Fruit fly (Drosophila melanogaster) whole organism, embryonic: ENCODE data around the gene Sik2.
A peak's percentile ranks its signal among the peaks of the same experiment; 100 is the strongest.

Source experiments
- Bdp1 ChIP-seq: fragments of 200-800 bp; sonication (Bioruptor generic); optimal IDR thresholded peaks from 3 replicates; lab custom pipeline; 2016; ENCODE audit warnings: missing biosample characterization, missing genetic modification characterization
- Blimp-1 ChIP-seq: fragments of 200-800 bp; sonication (Bioruptor generic); optimal IDR thresholded peaks from 3 replicates; lab custom pipeline; 2018; ENCODE audit warnings: missing biosample characterization, missing genetic modification characterization, mild to moderate bottlenecking, moderate library complexity, missing genetic modification reagents
- Bteb2 ChIP-seq: fragments of 200-800 bp; sonication (Bioruptor generic); optimal IDR thresholded peaks from 2 replicates; lab custom pipeline; 2016; ENCODE audit warnings: missing biosample characterization, missing genetic modification characterization
- CG12744 ChIP-seq: fragments of 200-800 bp; sonication (Bioruptor generic); optimal IDR thresholded peaks from 2 replicates; lab custom pipeline; 2016; ENCODE audit warnings: missing biosample characterization, missing genetic modification characterization
- CG13775 ChIP-seq: fragments of 200-800 bp; sonication (Bioruptor generic); optimal IDR thresholded peaks from 3 replicates; lab custom pipeline; 2017; ENCODE audit warnings: missing biosample characterization, mild to moderate bottlenecking, missing genetic modification characterization
- CG14014 ChIP-seq: fragments of 200-800 bp; sonication (Bioruptor generic); IDR thresholded peaks from 2 replicates; pipeline ENCODE4 v1.3.6; 2022; ENCODE audit warnings: missing biosample characterization, missing genetic modification characterization
- CG14860 ChIP-seq: fragments of 200-800 bp; sonication (Bioruptor generic); IDR thresholded peaks from 3 replicates; pipeline ENCODE4 v1.3.6; 2022; ENCODE audit warnings: missing biosample characterization, missing genetic modification characterization; ENCODE audit not compliant: partially characterized antibody
- CG1529 ChIP-seq: fragments of 200-800 bp; sonication (Bioruptor generic); optimal IDR thresholded peaks from 3 replicates; lab custom pipeline; 2018; ENCODE audit warnings: missing biosample characterization, missing genetic modification characterization
- CG16779 ChIP-seq: fragments of 200-800 bp; sonication (Bioruptor generic); IDR thresholded peaks from 2 replicates; pipeline ENCODE4 v1.3.6; 2022; ENCODE audit warnings: missing biosample characterization, missing genetic modification characterization
- CG16813 ChIP-seq: fragments of 200-800 bp; sonication (Bioruptor generic); IDR thresholded peaks from 3 replicates; pipeline ENCODE4 v1.3.6; 2022; ENCODE audit warnings: missing biosample characterization, missing genetic modification characterization; ENCODE audit not compliant: partially characterized antibody
- CG2202 ChIP-seq: fragments of 200-800 bp; sonication (Bioruptor generic); optimal IDR thresholded peaks from 2 replicates; lab custom pipeline; 2018; ENCODE audit warnings: missing biosample characterization, mild to moderate bottlenecking, missing genetic modification characterization
- CG3065 ChIP-seq: fragments of 200-800 bp; sonication (Bioruptor generic); optimal IDR thresholded peaks from 2 replicates; lab custom pipeline; 2016; ENCODE audit warnings: missing biosample characterization, missing genetic modification characterization
- CG31224 ChIP-seq: fragments of 200-800 bp; sonication (Bioruptor generic); IDR thresholded peaks from 2 replicates; pipeline ENCODE4 v1.3.6; 2022; ENCODE audit warnings: missing biosample characterization, missing genetic modification characterization
- CG31365 ChIP-seq: fragments of 200-800 bp; sonication (Bioruptor generic); optimal IDR thresholded peaks from 2 replicates; lab custom pipeline; 2018; ENCODE audit warnings: missing biosample characterization, mild to moderate bottlenecking, missing genetic modification characterization
- CG32767 ChIP-seq: fragments of 200-800 bp; sonication (Bioruptor generic); IDR thresholded peaks from 2 replicates; pipeline ENCODE4 v1.3.6; 2022; ENCODE audit warnings: missing biosample characterization, missing genetic modification characterization
- CG3281 ChIP-seq: fragments of 200-800 bp; sonication (Bioruptor generic); optimal IDR thresholded peaks from 3 replicates; lab custom pipeline; 2017; ENCODE audit warnings: missing biosample characterization, mild to moderate bottlenecking, missing genetic modification characterization
- CG7372 ChIP-seq: fragments of 200-800 bp; sonication (Bioruptor generic); IDR thresholded peaks from 2 replicates; pipeline ENCODE4 v1.3.6; 2022; ENCODE audit warnings: missing biosample characterization, missing genetic modification characterization
- CG8765 ChIP-seq: fragments of 200-800 bp; sonication (Bioruptor generic); IDR thresholded peaks from 2 replicates; pipeline ENCODE4 v1.3.6; 2022; ENCODE audit warnings: missing biosample characterization, missing genetic modification characterization
- Camta ChIP-seq: fragments of 200-800 bp; sonication (Bioruptor generic); optimal IDR thresholded peaks from 2 replicates; lab custom pipeline; 2016; ENCODE audit warnings: missing biosample characterization, missing genetic modification characterization
- Doc3 ChIP-seq: fragments of 200-800 bp; sonication (Bioruptor generic); IDR thresholded peaks from 3 replicates; pipeline ENCODE4 v1.3.6; 2022; ENCODE audit warnings: missing biosample characterization, missing genetic modification characterization; ENCODE audit not compliant: partially characterized antibody
- Eip74EF ChIP-seq, 2 experiments: fragments of 200-800 bp in 1 of 2; fragments of >200 bp in 1 of 2; sonication (Bioruptor generic) in 1 of 2; optimal IDR thresholded peaks; 2 replicates each; lab custom pipeline; 2017 to 2019; ENCODE audit warnings: missing biosample characterization in 2 of 2, missing genetic modification characterization in 2 of 2, mild to moderate bottlenecking in 1 of 2, moderate library complexity in 1 of 2
- Fer2 ChIP-seq: fragments of 200-800 bp; sonication (Bioruptor generic); optimal IDR thresholded peaks from 2 replicates; lab custom pipeline; 2018; ENCODE audit warnings: missing biosample characterization, mild to moderate bottlenecking, missing genetic modification characterization, moderate library complexity
- H2.0 ChIP-seq: fragments of 200-800 bp; sonication (Bioruptor generic); IDR thresholded peaks from 2 replicates; pipeline ENCODE4 v1.3.6; 2022; ENCODE audit warnings: missing biosample characterization, missing genetic modification characterization
- Hr51 ChIP-seq, 2 experiments: fragments of 200-800 bp; sonication (Bioruptor generic); optimal IDR thresholded peaks; 2 replicates in 1 of 2; 3 replicates in 1 of 2; lab custom pipeline; 2016 to 2018; ENCODE audit warnings: missing biosample characterization in 2 of 2, missing genetic modification characterization in 2 of 2, mild to moderate bottlenecking in 1 of 2, moderate library complexity in 1 of 2
- Side ChIP-seq: fragments of 200-800 bp; sonication (Bioruptor generic); optimal IDR thresholded peaks from 2 replicates; lab custom pipeline; 2016; ENCODE audit warnings: missing biosample characterization, missing genetic modification characterization
- TFAM ChIP-seq: fragments of 200-800 bp; sonication (Bioruptor generic); optimal IDR thresholded peaks from 2 replicates; lab custom pipeline; 2017; ENCODE audit warnings: missing biosample characterization, missing genetic modification characterization, inconsistent platforms
- ap ChIP-seq: fragments of 200-800 bp; sonication (Bioruptor generic); IDR thresholded peaks from 2 replicates; pipeline ENCODE4 v1.3.6; 2022; ENCODE audit warnings: missing biosample characterization, missing genetic modification characterization
- ara ChIP-seq: fragments of 200-800 bp; sonication (Bioruptor generic); IDR thresholded peaks from 2 replicates; pipeline ENCODE4 v1.3.6; 2022; ENCODE audit warnings: missing biosample characterization, missing genetic modification characterization
- br ChIP-seq: fragments of >200 bp; optimal IDR thresholded peaks from 2 replicates; lab custom pipeline; 2017
- btn ChIP-seq: fragments of 200-800 bp; sonication (Bioruptor generic); optimal IDR thresholded peaks from 2 replicates; lab custom pipeline; 2016; ENCODE audit warnings: missing biosample characterization, missing genetic modification characterization
- cad ChIP-seq: fragments of >200 bp; optimal IDR thresholded peaks from 2 replicates; lab custom pipeline; 2017; ENCODE audit warnings: missing biosample characterization, missing genetic modification characterization
- cas ChIP-seq: fragments of 200-800 bp; sonication (Bioruptor generic); IDR thresholded peaks from 2 replicates; pipeline ENCODE4 v1.3.6; 2022; ENCODE audit warnings: missing biosample characterization, missing genetic modification characterization
- cato ChIP-seq: fragments of 200-800 bp; sonication (Bioruptor generic); optimal IDR thresholded peaks from 2 replicates; lab custom pipeline; 2016; ENCODE audit warnings: missing biosample characterization, missing genetic modification characterization, borderline replicate concordance
- chn ChIP-seq: fragments of 200-800 bp; sonication (Bioruptor generic); optimal IDR thresholded peaks from 2 replicates; lab custom pipeline; 2016; ENCODE audit warnings: missing biosample characterization, missing genetic modification characterization
- fd102C ChIP-seq: fragments of 200-800 bp; sonication (Bioruptor generic); optimal IDR thresholded peaks from 2 replicates; lab custom pipeline; 2018; ENCODE audit warnings: missing biosample characterization, mild to moderate bottlenecking, missing genetic modification characterization, moderate library complexity
- fu2 ChIP-seq: fragments of 200-800 bp; sonication (Bioruptor generic); optimal IDR thresholded peaks from 2 replicates; lab custom pipeline; 2016; ENCODE audit warnings: missing biosample characterization, missing genetic modification characterization
- grau ChIP-seq: fragments of 200-800 bp; optimal IDR thresholded peaks from 3 replicates; lab custom pipeline; 2019; ENCODE audit warnings: missing biosample characterization, mild to moderate bottlenecking, missing genetic modification characterization, moderate library complexity
- hb ChIP-seq: fragments of 200-800 bp; sonication (Bioruptor generic); IDR thresholded peaks from 3 replicates; pipeline ENCODE4 v1.3.6; 2022; ENCODE audit warnings: missing biosample characterization, missing genetic modification characterization; ENCODE audit not compliant: partially characterized antibody
- insv ChIP-seq, 2 experiments: fragments of 200-800 bp; sonication (Bioruptor generic); optimal IDR thresholded peaks; 3 replicates each; lab custom pipeline; 2016 to 2018; ENCODE audit warnings: missing biosample characterization in 2 of 2, missing genetic modification characterization in 2 of 2
- jigr1 ChIP-seq: fragments of 200-800 bp; sonication (Bioruptor generic); IDR thresholded peaks from 3 replicates; pipeline ENCODE4 v1.3.6; 2022; ENCODE audit warnings: missing biosample characterization, missing genetic modification characterization
- kay ChIP-seq: fragments of 200-800 bp; sonication (Bioruptor generic); optimal IDR thresholded peaks from 2 replicates; lab custom pipeline; 2016; ENCODE audit warnings: missing biosample characterization, missing genetic modification characterization
- kni ChIP-seq: fragments of 200-800 bp; sonication (Bioruptor generic); optimal IDR thresholded peaks from 3 replicates; lab custom pipeline; 2017; ENCODE audit warnings: mild to moderate bottlenecking, missing biosample characterization, missing genetic modification reagents, missing genetic modification characterization
- mld ChIP-seq: fragments of 200-800 bp; sonication (Bioruptor generic); IDR thresholded peaks from 3 replicates; pipeline ENCODE4 v1.3.6; 2022; ENCODE audit warnings: missing biosample characterization, missing genetic modification characterization; ENCODE audit not compliant: partially characterized antibody
- pros ChIP-seq: fragments of 200-800 bp; sonication (Bioruptor generic); optimal IDR thresholded peaks from 3 replicates; lab custom pipeline; 2019; ENCODE audit warnings: missing biosample characterization, mild to moderate bottlenecking, missing genetic modification characterization, moderate library complexity
- pum ChIP-seq: fragments of 200-800 bp; sonication (Bioruptor generic); optimal IDR thresholded peaks from 2 replicates; lab custom pipeline; 2016; ENCODE audit warnings: missing biosample characterization, missing genetic modification characterization
- slbo ChIP-seq: fragments of 200-800 bp; sonication (Bioruptor generic); IDR thresholded peaks from 2 replicates; pipeline ENCODE4 v1.3.6; 2022; ENCODE audit warnings: missing biosample characterization, missing genetic modification characterization
- tio ChIP-seq: fragments of 200-800 bp; sonication (Bioruptor generic); optimal IDR thresholded peaks from 2 replicates; lab custom pipeline; 2017; ENCODE audit warnings: missing biosample characterization, missing genetic modification characterization, inconsistent platforms
- toy ChIP-seq: fragments of 200-800 bp; sonication (Bioruptor generic); IDR thresholded peaks from 2 replicates; pipeline ENCODE4 v1.3.6; 2022; ENCODE audit warnings: missing biosample characterization, missing genetic modification characterization
- wdn ChIP-seq: fragments of 200-800 bp; sonication (Bioruptor generic); IDR thresholded peaks from 2 replicates; pipeline ENCODE4 v1.3.6; 2022; ENCODE audit warnings: missing biosample characterization, missing genetic modification characterization
- zf30C ChIP-seq: fragments of 200-800 bp; sonication (Bioruptor generic); optimal IDR thresholded peaks from 3 replicates; lab custom pipeline; 2018; ENCODE audit warnings: missing biosample characterization, mild to moderate bottlenecking, missing genetic modification characterization

Gene Sik2

dm6 chrX:2041312-2041918, 20.3 kb downstream of the Sik2 start, which contains the start of gene CG4313 (continued):
- TF ChIP-seq CG14014 (GFP tag; lab: Robert Waterston, UW) (peak; percentile 76), slbo (GFP tag; lab: Robert Waterston, UW) (peak; percentile 79), Bteb2 (peak; percentile 23), H2.0 (GFP tag; lab: Robert Waterston, UW) (peak; percentile 42; the same call in 1 of the 2 replicates), kay (GFP tag; lab: Kevin White, UChicago) (peak; percentile 35), CG32767 (GFP tag; lab: Robert Waterston, UW) (no peak), Doc3 (GFP tag; lab: Robert Waterston, UW) (peak; percentile 92), hb (GFP tag; lab: Robert Waterston, UW) (peak; percentile 85), pum (peak; percentile 67), CG3281 (GFP tag; lab: Kevin White, UChicago) (peak; percentile 90), br (no peak), grau (peak; percentile 75), ara (GFP tag; lab: Robert Waterston, UW) (peak; percentile 50; the same call in 1 of the 2 replicates), CG3065 (GFP tag; lab: Kevin White, UChicago) (no peak), cas (GFP tag; lab: Robert Waterston, UW) (0 out of 2 replicates have a peak, but pooled peaks have one; percentile 47), pros (GFP tag; lab: Kevin White, UChicago) (no peak), chn (GFP tag; lab: Kevin White, UChicago) (peak; percentile 73), CG2202 (tag; lab: Kevin White, UChicago) (no peak), jigr1 (GFP tag; lab: Robert Waterston, UW) (no peak), CG31224 (GFP tag; lab: Robert Waterston, UW) (peak; percentile 56; the same call in 1 of the 2 replicates), CG14860 (GFP tag; lab: Robert Waterston, UW) (peak; percentile 88), ap (GFP tag; lab: Robert Waterston, UW) (peak; percentile 46), Blimp-1 (GFP tag; lab: Kevin White, UChicago) (peak; percentile 44), Side (GFP tag; lab: Kevin White, UChicago) (peak; percentile 61), TFAM (GFP tag; lab: Kevin White, UChicago) (no peak), zf30C (GFP tag; lab: Kevin White, UChicago) (no peak), Hr51 (GFP tag; optimal IDR thresholded peaks at IDR 0.05; lab: Kevin White, UChicago) (peak; percentile 51 to 69), CG7372 (GFP tag; lab: Robert Waterston, UW) (peak; percentile 79), Eip74EF (GFP tag; optimal IDR thresholded peaks at IDR 0.05; lab: Kevin White, UChicago) (no peak), CG1529 (no peak), CG16813 (GFP tag; lab: Robert Waterston, UW) (peak; percentile 92), wdn (GFP tag; lab: Robert Waterston, UW) (0 out of 2 replicates have a peak, but pooled peaks have one; percentile 22), fd102C (no peak), Camta (peak; percentile 53), fu2 (GFP tag; lab: Kevin White, UChicago) (peak; percentile 34), Bdp1 (GFP tag; lab: Kevin White, UChicago) (peak; percentile 48), btn (GFP tag; lab: Kevin White, UChicago) (no peak), tio (GFP tag; lab: Kevin White, UChicago) (peak; percentile 26), kni (peak; percentile 21), insv (GFP tag; optimal IDR thresholded peaks at IDR 0.05; lab: Kevin White, UChicago) (no peak), CG16779 (GFP tag; lab: Robert Waterston, UW) (no peak), CG8765 (peak; percentile 46; the same call in 1 of the 2 replicates), toy (no peak), CG12744 (GFP tag; lab: Kevin White, UChicago) (peak; percentile 26), Fer2 (tag; lab: Kevin White, UChicago) (peak; percentile 50), cad (GFP tag; lab: Kevin White, UChicago) (no peak), cato (peak; percentile 35), CG13775 (GFP tag; lab: Kevin White, UChicago) (peak; percentile 63), CG31365 (no peak), mld (GFP tag; lab: Robert Waterston, UW) (peak; percentile 74; the same call in 2 of the 3 replicates)
